Worm (Caenorhabditis elegans) whole organism, L2 larva: ENCODE data around the gene Y41E3.13.

ENCODE experiments used
- blmp-1 ChIP-seq: sonication (generic microtip); optimal IDR thresholded peaks from 2 replicates; lab custom pipeline; 2017; ENCODE audit warnings: missing genetic modification characterization, mild to moderate bottlenecking, missing compliant biosample characterization, antibody characterized with exemption, moderate library complexity; ENCODE audit not compliant: insufficient read depth
- ceh-16 ChIP-seq: fragments of 150-350 bp; optimal IDR thresholded peaks from 2 replicates; lab custom pipeline; 2014; ENCODE audit warnings: missing biosample characterization, missing genetic modification characterization
- egl-27 ChIP-seq: sonication (generic microtip); optimal IDR thresholded peaks from 3 replicates; lab custom pipeline; 2017; ENCODE audit warnings: missing biosample characterization, missing genetic modification reagents, missing genetic modification characterization
- fos-1 ChIP-seq: fragments of 150-350 bp; optimal IDR thresholded peaks from 2 replicates; lab custom pipeline; 2014; ENCODE audit warnings: missing biosample characterization, missing genetic modification characterization
- gmeb-1 ChIP-seq: fragments of 150-350 bp; optimal IDR thresholded peaks from 2 replicates; lab custom pipeline; 2014; ENCODE audit warnings: missing biosample characterization, missing genetic modification characterization
- lin-13 ChIP-seq: fragments of 150-350 bp; optimal IDR thresholded peaks from 2 replicates; lab custom pipeline; 2014; ENCODE audit warnings: missing biosample characterization, missing genetic modification reagents, missing genetic modification characterization
- lsy-2 ChIP-seq, 2 experiments: fragments of 150-350 bp in 1 of 2; sonication (generic microtip) in 1 of 2; optimal IDR thresholded peaks; 2 replicates each; lab custom pipeline; 2014 to 2017; ENCODE audit warnings: missing biosample characterization in 2 of 2, missing genetic modification characterization in 2 of 2
- mab-5 ChIP-seq: fragments of 150-350 bp; optimal IDR thresholded peaks from 2 replicates; lab custom pipeline; 2014; ENCODE audit warnings: missing biosample characterization, missing genetic modification characterization
- nhr-129 ChIP-seq: fragments of 150-350 bp; optimal IDR thresholded peaks from 2 replicates; lab custom pipeline; 2014; ENCODE audit warnings: missing biosample characterization, missing genetic modification characterization
- nhr-23 ChIP-seq: fragments of 150-350 bp; optimal IDR thresholded peaks from 2 replicates; lab custom pipeline; 2014; ENCODE audit warnings: missing biosample characterization, missing genetic modification reagents, missing genetic modification characterization
- nhr-25 ChIP-seq: fragments of 150-350 bp; sonication (generic microtip); optimal IDR thresholded peaks from 3 replicates; lab custom pipeline; 2014; ENCODE audit warnings: missing biosample characterization, missing genetic modification characterization
- nhr-77 ChIP-seq: fragments of 150-350 bp; optimal IDR thresholded peaks from 2 replicates; lab custom pipeline; 2014; ENCODE audit warnings: missing biosample characterization, missing genetic modification characterization
- peb-1 ChIP-seq: fragments of 150-350 bp; optimal IDR thresholded peaks from 2 replicates; lab custom pipeline; 2014; ENCODE audit warnings: missing biosample characterization, missing genetic modification characterization
- sem-4 ChIP-seq: fragments of 150-350 bp; optimal IDR thresholded peaks from 2 replicates; lab custom pipeline; 2014; ENCODE audit warnings: missing biosample characterization, missing genetic modification reagents, missing genetic modification characterization
- skn-1 ChIP-seq: sonication (generic microtip); optimal IDR thresholded peaks from 2 replicates; lab custom pipeline; 2017; ENCODE audit warnings: missing biosample characterization, missing genetic modification characterization
- sma-3 ChIP-seq: sonication (generic microtip); optimal IDR thresholded peaks from 2 replicates; lab custom pipeline; 2016; ENCODE audit warnings: missing genetic modification reagents, missing genetic modification characterization, missing compliant biosample characterization
- sma-9 ChIP-seq, 2 experiments: fragments of 150-350 bp in 1 of 2; sonication (generic microtip) in 1 of 2; optimal IDR thresholded peaks; 2 replicates each; lab custom pipeline; 2014 to 2016; ENCODE audit warnings: missing genetic modification characterization in 2 of 2, mild to moderate bottlenecking in 1 of 2, missing biosample characterization in 1 of 2, missing compliant biosample characterization in 1 of 2, missing genetic modification reagents in 1 of 2, moderate library complexity in 1 of 2
- unc-39 ChIP-seq: fragments of 150-350 bp; optimal IDR thresholded peaks from 2 replicates; lab custom pipeline; 2014; ENCODE audit warnings: missing biosample characterization, missing genetic modification characterization
- zag-1 ChIP-seq: fragments of 150-350 bp; optimal IDR thresholded peaks from 2 replicates; lab custom pipeline; 2014; ENCODE audit warnings: missing biosample characterization, missing genetic modification characterization

Gene Y41E3.13

DNA sequence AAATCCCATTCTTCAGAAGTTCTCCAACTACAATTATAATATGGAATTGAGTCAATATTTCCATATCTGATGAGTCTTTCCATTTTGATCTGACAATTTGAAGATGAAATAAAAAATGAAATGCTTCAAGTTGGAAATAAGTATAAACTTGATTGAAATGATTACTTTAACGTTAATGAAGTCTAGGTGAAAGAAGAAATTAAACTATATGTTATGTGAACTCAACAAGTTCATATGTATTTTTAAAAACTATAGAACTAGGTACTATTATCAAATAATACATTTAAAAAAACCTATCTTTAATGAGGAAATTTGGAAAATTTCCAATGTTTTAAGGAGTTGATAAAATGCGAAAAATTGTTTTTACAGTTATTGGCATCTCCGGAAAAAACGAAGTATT lies 40.2 kb downstream of the Y41E3.13 start, which contains the start of gene srt-49:
Gene srt-49 (minus strand): TSS at position 101 of the 400 bp plus-strand sequence.
- TF ChIP-seq mab-5 (tag; lab: Kevin White, UChicago) (no peak), sma-9 (GFP tag; optimal IDR thresholded peaks at IDR 0.05; lab: Kevin White, UChicago) (no peak), sma-9 (tag; optimal IDR thresholded peaks at IDR 0.05; lab: Kevin White, UChicago) (no peak), sma-3 (GFP tag; lab: Kevin White, UChicago) (no peak), unc-39 (tag; lab: Kevin White, UChicago) (no peak)

DNA sequence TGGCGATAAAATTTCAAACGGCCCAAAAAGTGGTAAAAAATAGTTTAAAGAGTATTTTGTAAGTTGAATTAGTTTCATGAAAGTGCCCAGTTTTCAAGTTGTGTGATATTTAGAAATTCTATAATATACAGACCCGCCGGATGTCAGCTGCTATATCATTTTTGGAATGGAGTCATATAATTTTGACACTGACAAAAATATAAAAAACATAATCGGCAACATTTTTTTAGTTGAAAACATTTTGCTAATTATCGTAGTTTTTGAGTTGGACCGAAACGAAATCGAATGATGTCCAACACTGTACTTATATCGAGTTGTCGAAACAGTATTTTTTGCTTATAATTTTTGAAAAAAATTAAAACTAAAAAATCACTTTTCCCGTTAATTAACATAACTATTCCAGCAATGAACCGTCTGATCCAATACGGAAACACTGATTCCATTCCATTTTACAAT lies 45.2 kb downstream of the Y41E3.13 start, which contains the start of gene srt-44:
Gene srt-44 (plus strand): TSS at position 406 of the 456 bp plus-strand sequence.
- TF ChIP-seq fos-1 (no peak), sma-9 (GFP tag; optimal IDR thresholded peaks at IDR 0.05; lab: Kevin White, UChicago) (no peak), sma-9 (tag; optimal IDR thresholded peaks at IDR 0.05; lab: Kevin White, UChicago) (no peak), nhr-129 (tag; lab: Kevin White, UChicago) (no peak), lsy-2 (tag; optimal IDR thresholded peaks at IDR 0.05; lab: Kevin White, UChicago) (no peak), skn-1 (tag; lab: Kevin White, UChicago) (no peak), nhr-25 (tag; lab: Kevin White, UChicago) (no peak), nhr-77 (tag; lab: Kevin White, UChicago) (no peak), peb-1 (tag; lab: Kevin White, UChicago) (no peak), lin-13 (GFP tag; lab: Kevin White, UChicago) (no peak), zag-1 (no peak), sem-4 (tag; lab: Kevin White, UChicago) (no peak), blmp-1 (no peak), nhr-23 (no peak), ceh-16 (tag; lab: Kevin White, UChicago) (no peak), egl-27 (no peak)

DNA sequence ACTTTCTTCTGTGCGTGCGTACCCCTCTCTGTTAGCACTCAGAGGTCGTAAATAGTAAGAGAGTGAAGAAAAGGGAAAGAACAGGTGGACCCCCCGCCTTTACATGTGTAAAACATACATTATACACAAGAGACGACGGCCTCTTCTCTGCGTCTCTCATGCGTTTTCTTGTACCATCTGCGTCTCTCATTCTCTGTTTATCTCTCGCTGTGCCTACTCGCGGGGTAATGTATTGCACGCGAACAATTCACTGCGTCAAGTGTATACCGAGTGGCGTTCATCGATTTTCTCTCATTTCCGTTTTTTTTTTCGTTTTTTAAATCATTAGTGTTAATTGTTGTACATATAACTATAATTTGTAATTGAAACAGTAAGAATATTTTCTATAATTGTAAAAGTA lies 49.1 kb downstream of the Y41E3.13 start:
- no peak for TF ChIP-seq nhr-77 (tag; lab: Kevin White, UChicago)
- TF ChIP-seq nhr-129 (tag; lab: Kevin White, UChicago): peak; percentile 7
- TF ChIP-seq fos-1: no peak
- peak; percentile 53 for TF ChIP-seq lin-13 (GFP tag; lab: Kevin White, UChicago)
- peak; percentile 15 for TF ChIP-seq gmeb-1 (tag; lab: Kevin White, UChicago)
